Worm (Caenorhabditis elegans): Measurements from ENCODE around the gene C03B1.14.

DNA sequence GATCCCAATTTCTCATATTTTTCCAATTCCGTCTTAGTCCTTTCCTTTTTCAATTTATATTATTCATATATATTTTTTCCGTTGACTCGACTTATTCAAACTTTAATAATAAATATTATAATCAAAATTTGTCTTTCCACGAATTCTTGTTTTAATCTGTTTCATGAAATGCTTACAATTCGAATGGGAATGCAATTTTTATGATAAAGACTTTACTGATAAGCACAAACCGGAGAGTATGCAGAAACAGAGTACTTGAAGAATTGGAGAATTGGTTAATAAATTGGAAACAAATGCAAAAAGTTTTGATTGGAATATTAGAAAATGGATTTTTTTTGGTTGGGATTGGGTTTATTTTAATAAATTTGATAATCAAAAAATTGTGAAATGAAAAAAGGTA is 47.7 kb upstream of the C03B1.14 start:
- no peak for TF ChIP-seq egl-27 (tag; optimal IDR thresholded peaks at IDR 0.05)
- no peak for TF ChIP-seq lin-39 (tag; optimal IDR thresholded peaks at IDR 0.05)

Measured in whole organism, L3 larva.